Worm (Caenorhabditis elegans): ENCODE measurements around the gene srbc-31.

DNA sequence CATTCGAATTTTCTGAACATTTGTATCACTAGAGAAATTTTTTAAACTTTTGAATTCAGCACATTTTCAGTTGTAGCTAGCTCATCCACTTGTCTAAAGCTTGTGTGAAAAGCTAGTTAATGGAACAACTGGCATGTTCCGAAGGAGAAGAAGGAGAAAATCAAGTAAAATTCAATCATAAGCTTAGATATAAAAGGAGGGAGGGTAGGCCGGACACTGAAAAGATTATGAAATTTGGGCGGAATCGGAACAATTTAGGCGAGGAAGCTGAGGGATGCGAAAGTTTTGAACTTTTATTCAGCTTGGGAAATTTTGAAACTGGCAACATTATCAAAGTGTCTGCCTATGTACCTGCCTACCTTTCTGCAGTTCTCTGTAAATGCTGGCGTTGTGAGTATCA lies 24.9 kb downstream of the srbc-31 start:
- no peak for TF ChIP-seq zag-1 (tag; optimal IDR thresholded peaks at IDR 0.05)
- TF ChIP-seq madf-5 (GFP tag; IDR thresholded peaks at IDR 0.05), result no peak
- no peak for TF ChIP-seq nhr-111 (GFP tag; optimal IDR thresholded peaks at IDR 0.05)

Measured in whole organism, L4 larva.